Worm (Caenorhabditis elegans): ENCODE data around the gene C49G7.13.

- TF ChIP-seq sox-2 (GFP tag; IDR thresholded peaks at IDR 0.05) (no peak), K09A11.1 (tag; optimal IDR thresholded peaks at IDR 0.05; ENCODE audit: insufficient read depth) (no peak), sox-4 (tag; optimal IDR thresholded peaks at IDR 0.05) (no peak), pqm-1 (tag; optimal IDR thresholded peaks at IDR 0.05) (no peak), ceh-2 (tag; optimal IDR thresholded peaks at IDR 0.05) (no peak), nhr-11 (tag; optimal IDR thresholded peaks at IDR 0.05) (no peak), ahr-1 (tag; optimal IDR thresholded peaks at IDR 0.05) (no peak), ama-1 (optimal IDR thresholded peaks at IDR 0.05) (no peak), hlh-8 (tag; optimal IDR thresholded peaks at IDR 0.05) (no peak), ceh-31 (tag; optimal IDR thresholded peaks at IDR 0.05) (no peak)
Observed at ce11 chrV:4021776-4022175, 14.1 kb upstream of the C49G7.13 start, which contains the start of gene K09D9.14.
